Worm (Caenorhabditis elegans) whole organism, L2 larva: Measurements from ENCODE around the gene F13D11.3.

ENCODE experiments used
- lin-39 ChIP-seq: fragments of 150-350 bp; optimal IDR thresholded peaks from 2 replicates; lab custom pipeline; 2014; ENCODE audit warnings: missing biosample characterization, missing genetic modification reagents, missing genetic modification characterization
- nhr-12 ChIP-seq: fragments of 150-350 bp; optimal IDR thresholded peaks from 2 replicates; lab custom pipeline; 2014; ENCODE audit warnings: missing biosample characterization, missing genetic modification characterization
- ztf-4 ChIP-seq: fragments of 150-350 bp; optimal IDR thresholded peaks from 2 replicates; lab custom pipeline; 2014; ENCODE audit warnings: missing biosample characterization, missing genetic modification characterization

ce11 chrX:5787861-5788260 is 17.9 kb downstream of the F13D11.3 start, which contains the start of gene F46G11.2:
- TF ChIP-seq ztf-4 (tag; lab: Kevin White, UChicago) = no peak
- no peak for TF ChIP-seq nhr-12 (tag; lab: Kevin White, UChicago)
- TF ChIP-seq lin-39 (tag; lab: Kevin White, UChicago) = no peak
